Worm (Caenorhabditis elegans) whole organism, L1 larva: Measurements from ENCODE around the gene W02B12.11.

ENCODE experiments used
- F16B12.6 ChIP-seq: fragments of 150-350 bp; optimal IDR thresholded peaks from 2 replicates; lab custom pipeline; 2014; ENCODE audit warnings: missing biosample characterization, missing genetic modification characterization
- Y116A8C.19 ChIP-seq: sonication (generic microtip); optimal IDR thresholded peaks from 2 replicates; lab custom pipeline; 2016; ENCODE audit warnings: missing compliant biosample characterization, missing genetic modification characterization, borderline replicate concordance
- aly-2 ChIP-seq: fragments of 150-350 bp; optimal IDR thresholded peaks from 2 replicates; lab custom pipeline; 2014; ENCODE audit warnings: missing biosample characterization, missing genetic modification characterization
- ama-1 ChIP-seq: fragments of 150-350 bp; optimal IDR thresholded peaks from 2 replicates; lab custom pipeline; 2014
- blmp-1 ChIP-seq: fragments of 150-350 bp; optimal IDR thresholded peaks from 2 replicates; lab custom pipeline; 2014; ENCODE audit warnings: missing biosample characterization, missing genetic modification characterization
- ceh-8 ChIP-seq: fragments of 200-800 bp; sonication (Bioruptor generic); optimal IDR thresholded peaks from 2 replicates; lab custom pipeline; 2018; ENCODE audit warnings: mild to moderate bottlenecking, missing genetic modification characterization, moderate library complexity, missing compliant biosample characterization
- ceh-90 ChIP-seq: sonication (generic microtip); optimal IDR thresholded peaks from 2 replicates; lab custom pipeline; 2016; ENCODE audit warnings: missing genetic modification characterization, missing compliant biosample characterization
- ces-1 ChIP-seq: fragments of 150-350 bp; optimal IDR thresholded peaks from 2 replicates; lab custom pipeline; 2014; ENCODE audit warnings: missing biosample characterization, missing genetic modification reagents, missing genetic modification characterization
- dpl-1 ChIP-seq, 3 experiments: fragments of 150-350 bp in 2 of 3; sonication (generic microtip) in 1 of 3; optimal IDR thresholded peaks; 2 replicates each; lab custom pipeline; 2014 to 2017; ENCODE audit warnings: missing biosample characterization in 3 of 3, missing genetic modification characterization in 3 of 3, missing genetic modification reagents in 3 of 3
- dsc-1 ChIP-seq: sonication (generic microtip); optimal IDR thresholded peaks from 2 replicates; lab custom pipeline; 2016; ENCODE audit warnings: mild to moderate bottlenecking, missing genetic modification characterization, missing compliant biosample characterization
- efl-1 ChIP-seq, 4 experiments: fragments of 150-350 bp; optimal IDR thresholded peaks in 3 of 4; peaks in 1 of 4; 1 replicate in 1 of 4; 2 replicates in 3 of 4; lab custom pipeline; 2014; ENCODE audit warnings: missing biosample characterization in 2 of 4, missing genetic modification characterization in 2 of 4, missing genetic modification reagents in 2 of 4
- efl-3 ChIP-seq: fragments of 200-800 bp; sonication (Bioruptor generic); optimal IDR thresholded peaks from 2 replicates; lab custom pipeline; 2018; ENCODE audit warnings: mild to moderate bottlenecking, missing genetic modification characterization, missing compliant biosample characterization
- egl-27 ChIP-seq, 2 experiments: fragments of 150-350 bp in 1 of 2; sonication (generic microtip); optimal IDR thresholded peaks; 3 replicates each; lab custom pipeline; 2017 to 2018; ENCODE audit warnings: missing biosample characterization in 2 of 2, missing genetic modification characterization in 2 of 2, missing genetic modification reagents in 2 of 2
- fkh-8 ChIP-seq: sonication (generic microtip); optimal IDR thresholded peaks from 2 replicates; lab custom pipeline; 2016; ENCODE audit warnings: mild to moderate bottlenecking, missing genetic modification characterization, missing compliant biosample characterization
- fos-1 ChIP-seq: fragments of 150-350 bp; optimal IDR thresholded peaks from 2 replicates; lab custom pipeline; 2014; ENCODE audit warnings: missing biosample characterization, missing genetic modification characterization
- grh-1 ChIP-seq: fragments of 200-800 bp; sonication (Bioruptor generic); IDR thresholded peaks from 2 replicates; pipeline ENCODE4 v1.3.6; 2022; ENCODE audit warnings: missing genetic modification reagents, missing genetic modification characterization, missing compliant biosample characterization
- hpl-2 ChIP-seq: fragments of 150-350 bp; optimal IDR thresholded peaks from 2 replicates; lab custom pipeline; 2014; ENCODE audit warnings: missing biosample characterization, missing genetic modification reagents, missing genetic modification characterization
- irx-1 ChIP-seq: sonication (generic microtip); optimal IDR thresholded peaks from 2 replicates; lab custom pipeline; 2016; ENCODE audit warnings: missing genetic modification characterization, missing compliant biosample characterization
- isw-1 ChIP-seq: fragments of 200-800 bp; sonication (Bioruptor generic); IDR thresholded peaks from 2 replicates; pipeline ENCODE4 v1.3.6; 2022; ENCODE audit warnings: missing genetic modification characterization, missing compliant biosample characterization
- jun-1 ChIP-seq: fragments of 150-350 bp; optimal IDR thresholded peaks from 2 replicates; lab custom pipeline; 2014; ENCODE audit warnings: missing biosample characterization, missing genetic modification reagents, missing genetic modification characterization
- lin-13 ChIP-seq: fragments of 150-350 bp; optimal IDR thresholded peaks from 2 replicates; lab custom pipeline; 2014; ENCODE audit warnings: missing biosample characterization, missing genetic modification reagents, missing genetic modification characterization
- lin-15B ChIP-seq: fragments of 150-350 bp; sonication (generic microtip); optimal IDR thresholded peaks from 3 replicates; lab custom pipeline; 2014; ENCODE audit warnings: missing biosample characterization, missing genetic modification characterization
- lin-35 ChIP-seq, 2 experiments: fragments of 150-350 bp; optimal IDR thresholded peaks; 2 replicates each; lab custom pipeline; 2014; ENCODE audit warnings: missing biosample characterization in 2 of 2, missing genetic modification characterization in 2 of 2, missing genetic modification reagents in 2 of 2
- lin-39 ChIP-seq: fragments of 150-350 bp; optimal IDR thresholded peaks from 2 replicates; lab custom pipeline; 2014; ENCODE audit warnings: missing biosample characterization, missing genetic modification reagents, missing genetic modification characterization
- lir-3 ChIP-seq: sonication (generic microtip); optimal IDR thresholded peaks from 2 replicates; lab custom pipeline; 2016; ENCODE audit warnings: mild to moderate bottlenecking, missing genetic modification characterization, moderate library complexity, missing compliant biosample characterization; ENCODE audit not compliant: poor library complexity
- lsy-2 ChIP-seq, 2 experiments: fragments of 150-350 bp; optimal IDR thresholded peaks; 2 replicates each; lab custom pipeline; 2014; ENCODE audit warnings: missing biosample characterization in 2 of 2, missing genetic modification characterization in 2 of 2
- mab-9 ChIP-seq: fragments of 200-800 bp; sonication (Bioruptor generic); IDR thresholded peaks from 2 replicates; pipeline ENCODE4 v1.3.6; 2022; ENCODE audit warnings: missing genetic modification reagents, missing genetic modification characterization, missing compliant biosample characterization
- mdl-1 ChIP-seq, 2 experiments: fragments of 150-350 bp; optimal IDR thresholded peaks; 2 replicates each; lab custom pipeline; 2014 to 2017; ENCODE audit warnings: missing biosample characterization in 2 of 2, missing genetic modification characterization in 2 of 2, inconsistent platforms in 1 of 2
- mep-1 ChIP-seq: fragments of 150-350 bp; optimal IDR thresholded peaks from 2 replicates; lab custom pipeline; 2014; ENCODE audit warnings: missing biosample characterization, missing genetic modification characterization
- nhr-20 ChIP-seq: sonication (generic microtip); optimal IDR thresholded peaks from 2 replicates; lab custom pipeline; 2016; ENCODE audit warnings: mild to moderate bottlenecking, missing genetic modification characterization, missing compliant biosample characterization
- nhr-76 ChIP-seq: sonication (generic microtip); optimal IDR thresholded peaks from 2 replicates; lab custom pipeline; 2017; ENCODE audit warnings: missing biosample characterization, missing genetic modification characterization
- nhr-77 ChIP-seq: fragments of 150-350 bp; optimal IDR thresholded peaks from 2 replicates; lab custom pipeline; 2014; ENCODE audit warnings: missing biosample characterization, missing genetic modification characterization
- nhr-85 ChIP-seq: sonication (generic microtip); peaks from one replicate; lab custom pipeline; 2016; ENCODE audit warnings: missing genetic modification characterization, inconsistent platforms, missing compliant biosample characterization
- rnt-1 ChIP-seq: sonication (generic microtip); optimal IDR thresholded peaks from 2 replicates; lab custom pipeline; 2016; ENCODE audit warnings: mild to moderate bottlenecking, missing genetic modification characterization, moderate library complexity, missing compliant biosample characterization
- sox-4 ChIP-seq: sonication (generic microtip); optimal IDR thresholded peaks from 2 replicates; lab custom pipeline; 2016; ENCODE audit warnings: missing genetic modification characterization, missing compliant biosample characterization
- sptf-1 ChIP-seq: fragments of 150-350 bp; optimal IDR thresholded peaks from 2 replicates; lab custom pipeline; 2014; ENCODE audit warnings: missing biosample characterization, missing genetic modification characterization
- tbx-2 ChIP-seq: sonication (generic microtip); optimal IDR thresholded peaks from 2 replicates; lab custom pipeline; 2016; ENCODE audit warnings: missing genetic modification characterization, missing compliant biosample characterization
- unc-130 ChIP-seq: fragments of 150-350 bp; optimal IDR thresholded peaks from 2 replicates; lab custom pipeline; 2017; ENCODE audit warnings: missing biosample characterization, missing genetic modification characterization, inconsistent platforms
- unc-62 ChIP-seq: fragments of 150-350 bp; optimal IDR thresholded peaks from 2 replicates; lab custom pipeline; 2014; ENCODE audit warnings: missing biosample characterization, missing genetic modification reagents, missing genetic modification characterization
- unc-86 ChIP-seq: sonication (generic microtip); optimal IDR thresholded peaks from 2 replicates; lab custom pipeline; 2016; ENCODE audit warnings: missing genetic modification characterization, missing compliant biosample characterization
- vab-15 ChIP-seq: sonication (generic microtip); optimal IDR thresholded peaks from 2 replicates; lab custom pipeline; 2017; ENCODE audit warnings: missing genotype, mild to moderate bottlenecking, missing genetic modification characterization, missing compliant biosample characterization
- zag-1 ChIP-seq: fragments of 150-350 bp; optimal IDR thresholded peaks from 2 replicates; lab custom pipeline; 2014; ENCODE audit warnings: missing biosample characterization, missing genetic modification characterization
- ztf-4 ChIP-seq: fragments of 150-350 bp; optimal IDR thresholded peaks from 2 replicates; lab custom pipeline; 2014; ENCODE audit warnings: missing biosample characterization, missing genetic modification characterization

W02B12.11 gene

ce11 chrII:11453025-11453424 is 20.6 kb upstream of the W02B12.11 start, which contains the start of gene rsp-1 (continued):
- TF ChIP-seq unc-130 (peak; percentile 91), ceh-90 (tag; lab: Kevin White, UChicago) (no peak), mdl-1 (tag; optimal IDR thresholded peaks at IDR 0.05; lab: Kevin White, UChicago) (peak in 1 of 2 experiments; percentile 85), vab-15 (tag; lab: Kevin White, UChicago) (peak; percentile 67), efl-1 (optimal IDR thresholded peaks at IDR 0.05; lab: Kevin White, UChicago) (peak; percentile 88 to 90), efl-1 (GFP tag; optimal IDR thresholded peaks at IDR 0.05 in 1 of 2; lab: Kevin White, UChicago) (peak; percentile 84 to 98), hpl-2 (GFP tag; lab: Kevin White, UChicago) (peak; percentile 80)

ce11 chrII:11453639-11454038 is 20.0 kb upstream of the W02B12.11 start:
- TF ChIP-seq ama-1 (lab: Kevin White, UChicago): no peak
- TF ChIP-seq fkh-8 (tag; lab: Kevin White, UChicago): peak; percentile 98
- TF ChIP-seq lin-35 (GFP tag; optimal IDR thresholded peaks at IDR 0.05; lab: Kevin White, UChicago): peak in 1 of 2 experiments; percentile 4
- no peak for TF ChIP-seq lin-13 (GFP tag; lab: Kevin White, UChicago)
- no peak for TF ChIP-seq aly-2
- TF ChIP-seq ces-1 (GFP tag; lab: Kevin White, UChicago): no peak
- no peak for TF ChIP-seq efl-3
- no peak for TF ChIP-seq unc-86
- TF ChIP-seq mep-1 (tag; lab: Kevin White, UChicago): no peak
- no peak for TF ChIP-seq nhr-76 (tag; lab: Kevin White, UChicago)
- TF ChIP-seq blmp-1 (tag; lab: Kevin White, UChicago): no peak
- TF ChIP-seq F16B12.6 (tag; lab: Kevin White, UChicago): no peak

- TF ChIP-seq grh-1 (GFP tag; lab: Robert Waterston, UW) (0 out of 2 replicates have a peak, but pooled peaks have one; percentile 6), dsc-1 (tag; lab: Kevin White, UChicago) (no peak)
- TF ChIP-seq, all 84 proteins: peak for 1
Observed at ce11 chrII:11455140-11455539, 18.5 kb upstream of the W02B12.11 start.

- no peak for TF ChIP-seq mab-9
- TF ChIP-seq jun-1 (tag; lab: Kevin White, UChicago): no peak
- no peak for TF ChIP-seq nhr-20
- TF ChIP-seq lin-39 (tag; lab: Kevin White, UChicago): no peak
- TF ChIP-seq zag-1: no peak
- no peak for TF ChIP-seq sptf-1 (tag; lab: Kevin White, UChicago)
- TF ChIP-seq fos-1: no peak
Observed at ce11 chrII:11455715-11456114, 17.9 kb upstream of the W02B12.11 start.

ce11 chrII:11459883-11460282 is 13.8 kb upstream of the W02B12.11 start:
- TF ChIP-seq fkh-8 (tag; lab: Kevin White, UChicago) (no peak), unc-86 (no peak), ces-1 (GFP tag; lab: Kevin White, UChicago) (no peak), lin-15B (tag; lab: Kevin White, UChicago) (no peak), irx-1 (no peak), unc-62 (GFP tag; lab: Kevin White, UChicago) (no peak), zag-1 (no peak), efl-1 (optimal IDR thresholded peaks at IDR 0.05; lab: Kevin White, UChicago) (no peak), efl-1 (GFP tag; optimal IDR thresholded peaks at IDR 0.05 in 1 of 2; lab: Kevin White, UChicago) (peak in 1 of 2 experiments; percentile 38)

ce11 chrII:11463899-11464298 is 9.8 kb upstream of the W02B12.11 start:
- TF ChIP-seq rnt-1 (peak; percentile 15), ama-1 (lab: Kevin White, UChicago) (no peak), egl-27 (tag; optimal IDR thresholded peaks at IDR 0.05; lab: Kevin White, UChicago) (no peak), lir-3 (tag; lab: Kevin White, UChicago) (peak; percentile 41), nhr-85 (no peak), Y116A8C.19 (tag; lab: Kevin White, UChicago) (no peak), lin-13 (GFP tag; lab: Kevin White, UChicago) (no peak), tbx-2 (no peak), ceh-8 (GFP tag; lab: Kevin White, UChicago) (no peak), jun-1 (tag; lab: Kevin White, UChicago) (no peak), ztf-4 (tag; lab: Kevin White, UChicago) (no peak), dpl-1 (GFP tag; optimal IDR thresholded peaks at IDR 0.05; lab: Kevin White, UChicago) (peak in 1 of 3 experiments; percentile 27), unc-86 (no peak), mab-9 (no peak), sox-4 (no peak), isw-1 (no peak), nhr-77 (tag; lab: Kevin White, UChicago) (no peak), zag-1 (no peak), lin-15B (tag; lab: Kevin White, UChicago) (no peak), lsy-2 (tag; optimal IDR thresholded peaks at IDR 0.05; lab: Kevin White, UChicago) (peak in 1 of 2 experiments; percentile 9)
